Worm (Caenorhabditis elegans): Measurements from ENCODE around the gene pot-2.

pot-2 gene

ce11 chrII:14492592-14493196 lies 31.3 kb upstream of the pot-2 start:
- TF ChIP-seq mxl-1 (tag; optimal IDR thresholded peaks at IDR 0.05) = no peak
- TF ChIP-seq F57A8.1 (GFP tag; optimal IDR thresholded peaks at IDR 0.05) = no peak
- TF ChIP-seq lin-35 (GFP tag; optimal IDR thresholded peaks at IDR 0.05) = peak in 1 of 3 experiments; percentile 15
- TF ChIP-seq ama-1 (optimal IDR thresholded peaks at IDR 0.05) = peak; percentile 69
- TF ChIP-seq ama-1 (GFP tag; optimal IDR thresholded peaks at IDR 0.05) = no peak
- no peak for TF ChIP-seq madf-6 (GFP tag; IDR thresholded peaks at IDR 0.05)
- TF ChIP-seq cebp-2 (GFP tag; IDR thresholded peaks at IDR 0.05) = no peak
- TF ChIP-seq F22D6.2 (tag; optimal IDR thresholded peaks at IDR 0.05) = no peak
- TF ChIP-seq lin-26 (GFP tag; IDR thresholded peaks at IDR 0.05) = 0 out of 2 replicates have a peak, but pooled peaks have one; percentile 4
- TF ChIP-seq F39B2.1 (GFP tag; IDR thresholded peaks at IDR 0.05) = no peak

DNA sequence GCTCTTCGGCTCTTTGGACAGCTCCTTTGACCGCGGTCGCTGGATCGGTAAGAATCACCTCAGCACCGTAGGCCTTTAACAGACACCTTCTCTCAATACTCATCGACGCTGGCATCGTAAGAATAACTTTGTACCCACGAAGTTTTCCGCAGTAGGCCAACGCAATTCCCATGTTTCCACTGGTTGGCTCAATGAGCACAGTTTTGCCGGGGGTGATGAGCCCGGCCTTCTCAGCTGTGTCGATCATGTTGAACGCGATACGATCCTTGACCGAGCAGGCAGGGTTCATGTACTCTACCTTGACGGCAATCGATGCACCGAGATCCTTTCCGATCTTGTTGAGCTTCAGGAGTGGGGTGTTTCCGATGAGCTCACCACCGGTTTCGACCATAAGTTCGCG lies 30.0 kb upstream of the pot-2 start:
- TF ChIP-seq Y56A3A.18 (GFP tag; IDR thresholded peaks at IDR 0.05) (no peak), lin-26 (GFP tag; IDR thresholded peaks at IDR 0.05) (peak; percentile 57; the same call in 1 of the 2 replicates), gei-17 (GFP tag; optimal IDR thresholded peaks at IDR 0.05) (no peak), ekl-4 (GFP tag; IDR thresholded peaks at IDR 0.05) (0 out of 2 replicates have a peak, but pooled peaks have one; percentile 11), nfyb-1 (GFP tag; IDR thresholded peaks at IDR 0.05) (0 out of 2 replicates have a peak, but pooled peaks have one; percentile 39), mel-28 (tag; optimal IDR thresholded peaks at IDR 0.05; ENCODE audit: borderline replicate concordance) (no peak), zfh-2 (GFP tag; conservative IDR thresholded peaks at IDR 0.05) (peak; percentile 52; the same call in 1 of the 2 replicates), mcd-1 (GFP tag; IDR thresholded peaks at IDR 0.05) (0 out of 2 replicates have a peak, but pooled peaks have one; percentile 12), ama-1 (optimal IDR thresholded peaks at IDR 0.05) (peak; percentile 31), ama-1 (GFP tag; optimal IDR thresholded peaks at IDR 0.05) (no peak), let-526 (GFP tag; IDR thresholded peaks at IDR 0.05) (no peak), chd-7 (tag; optimal IDR thresholded peaks at IDR 0.05) (peak; percentile 18)

DNA sequence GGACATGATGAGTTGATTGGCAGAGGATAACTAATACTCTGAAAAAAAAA lies 29.7 kb upstream of the pot-2 start, which contains the start of gene cysl-2:
Gene cysl-2, minus strand, starts transcription at position 38 of the 50 bp plus-strand sequence.
- TF ChIP-seq mcd-1 (GFP tag; IDR thresholded peaks at IDR 0.05) = 0 out of 2 replicates have a peak, but pooled peaks have one; percentile 3
- TF ChIP-seq K12H6.12 (tag; optimal IDR thresholded peaks at IDR 0.05) = no peak

ce11 chrII:14494464-14494863 lies 29.5 kb upstream of the pot-2 start:
- TF ChIP-seq B0336.3 (GFP tag; IDR thresholded peaks at IDR 0.05) (no peak), aptf-2 (GFP tag; conservative IDR thresholded peaks at IDR 0.05) (no peak), aptf-3 (GFP tag; IDR thresholded peaks at IDR 0.05) (no peak), tbx-9 (tag; optimal IDR thresholded peaks at IDR 0.05; ENCODE audit: borderline replicate concordance) (no peak), lir-1 (GFP tag; conservative IDR thresholded peaks at IDR 0.05) (no peak), attf-5 (GFP tag; optimal IDR thresholded peaks at IDR 0.05) (no peak), F22D6.2 (tag; optimal IDR thresholded peaks at IDR 0.05) (no peak), zim-3 (tag; optimal IDR thresholded peaks at IDR 0.05) (no peak), him-1 (tag; optimal IDR thresholded peaks at IDR 0.05) (no peak), rec-8 (tag; optimal IDR thresholded peaks at IDR 0.05) (no peak), B0261.1 (tag; optimal IDR thresholded peaks at IDR 0.05) (no peak), nhr-90 (tag; optimal IDR thresholded peaks at IDR 0.05) (no peak), rpc-1 (optimal IDR thresholded peaks at IDR 0.05) (no peak), rpc-1 (tag; optimal IDR thresholded peaks at IDR 0.05) (no peak), lin-26 (GFP tag; IDR thresholded peaks at IDR 0.05) (no peak), snpc-3.4 (tag; optimal IDR thresholded peaks at IDR 0.05) (no peak), lin-40 (tag; optimal IDR thresholded peaks at IDR 0.05) (no peak)

Data from whole organism, young adult.